Worm (Caenorhabditis elegans): ENCODE results near the gene vps-50.

vps-50 gene

ce11 chrIII:10822494-10823113 lies 46.4 kb upstream of the vps-50 start:
- no peak for TF ChIP-seq nhr-23 (tag; optimal IDR thresholded peaks at IDR 0.05)
- TF ChIP-seq aly-2 (tag; optimal IDR thresholded peaks at IDR 0.05): no peak
- peak; percentile 36 for TF ChIP-seq gmeb-1 (tag; optimal IDR thresholded peaks at IDR 0.05)
- TF ChIP-seq F13H6.1 (tag; optimal IDR thresholded peaks at IDR 0.05): peak; percentile 13
- peak in 1 of 2 experiments; percentile 10 for TF ChIP-seq lsy-2 (tag; optimal IDR thresholded peaks at IDR 0.05)
- TF ChIP-seq fos-1 (tag; optimal IDR thresholded peaks at IDR 0.05): peak; percentile 58
- peak; percentile 36 for TF ChIP-seq crh-2 (tag; optimal IDR thresholded peaks at IDR 0.05)

ce11 chrIII:10824206-10824605 lies 44.8 kb upstream of the vps-50 start:
- TF ChIP-seq C34F6.9 (tag; optimal IDR thresholded peaks at IDR 0.05) (no peak), nhr-6 (tag; optimal IDR thresholded peaks at IDR 0.05) (no peak), Y55F3AM.14 (GFP tag; optimal IDR thresholded peaks at IDR 0.05) (no peak), elt-1 (tag; optimal IDR thresholded peaks at IDR 0.05) (no peak), aly-2 (tag; optimal IDR thresholded peaks at IDR 0.05) (no peak), F13H6.1 (tag; optimal IDR thresholded peaks at IDR 0.05) (peak; percentile 4), lin-13 (GFP tag; optimal IDR thresholded peaks at IDR 0.05) (no peak), snpc-4 (tag; optimal IDR thresholded peaks at IDR 0.05) (no peak), gmeb-1 (tag; optimal IDR thresholded peaks at IDR 0.05) (no peak), nhr-129 (tag; optimal IDR thresholded peaks at IDR 0.05) (peak; percentile 53), egl-27 (tag; optimal IDR thresholded peaks at IDR 0.05) (no peak), ama-1 (optimal IDR thresholded peaks at IDR 0.05) (no peak), blmp-1 (tag; optimal IDR thresholded peaks at IDR 0.05; ENCODE audit: insufficient read depth) (no peak), zag-1 (tag; optimal IDR thresholded peaks at IDR 0.05) (no peak)

- TF ChIP-seq dmd-4 (tag; optimal IDR thresholded peaks at IDR 0.05) (no peak), aly-2 (tag; optimal IDR thresholded peaks at IDR 0.05) (no peak), ama-1 (optimal IDR thresholded peaks at IDR 0.05) (no peak), F13H6.1 (tag; optimal IDR thresholded peaks at IDR 0.05) (no peak), ztf-11 (tag; optimal IDR thresholded peaks at IDR 0.05) (no peak), lin-13 (GFP tag; optimal IDR thresholded peaks at IDR 0.05) (no peak), ZK546.5 (tag; optimal IDR thresholded peaks at IDR 0.05) (no peak), elt-3 (tag; optimal IDR thresholded peaks at IDR 0.05) (no peak), sem-4 (tag; optimal IDR thresholded peaks at IDR 0.05) (no peak), skn-1 (tag; optimal IDR thresholded peaks at IDR 0.05) (no peak), blmp-1 (tag; optimal IDR thresholded peaks at IDR 0.05; ENCODE audit: insufficient read depth) (no peak)
Measured at ce11 chrIII:10825088-10825487, 43.9 kb upstream of the vps-50 start.

ce11 chrIII:10831483-10831882 lies 37.5 kb upstream of the vps-50 start:
- TF ChIP-seq nhr-129 (tag; optimal IDR thresholded peaks at IDR 0.05) (no peak), mab-5 (tag; optimal IDR thresholded peaks at IDR 0.05) (no peak), elt-3 (tag; optimal IDR thresholded peaks at IDR 0.05) (no peak)

- no peak for TF ChIP-seq sem-4 (tag; optimal IDR thresholded peaks at IDR 0.05)
- TF ChIP-seq lin-11 (tag; optimal IDR thresholded peaks at IDR 0.05): no peak
- no peak for TF ChIP-seq R02D3.7 (tag; optimal IDR thresholded peaks at IDR 0.05)
- no peak for TF ChIP-seq nhr-10 (tag; optimal IDR thresholded peaks at IDR 0.05)
- TF ChIP-seq Y55F3AM.14 (GFP tag; optimal IDR thresholded peaks at IDR 0.05): no peak
- TF ChIP-seq C34F6.9 (tag; optimal IDR thresholded peaks at IDR 0.05): no peak
- TF ChIP-seq ztf-11 (tag; optimal IDR thresholded peaks at IDR 0.05): no peak
- TF ChIP-seq elt-3 (tag; optimal IDR thresholded peaks at IDR 0.05): no peak
- no peak for TF ChIP-seq snpc-4 (tag; optimal IDR thresholded peaks at IDR 0.05)
- TF ChIP-seq unc-55 (GFP tag; optimal IDR thresholded peaks at IDR 0.05): no peak
- TF ChIP-seq ZK546.5 (tag; optimal IDR thresholded peaks at IDR 0.05): no peak
Measured at ce11 chrIII:10832636-10833035, 36.4 kb upstream of the vps-50 start, which contains the start of gene sbsp-1. Gene sbsp-1 (plus strand): TSS chrIII:10832936.

ce11 chrIII:10844873-10845272 lies 24.1 kb upstream of the vps-50 start, which contains the start of gene pde-12:
Gene pde-12 (minus strand): TSS chrIII:10845020.
- TF ChIP-seq mab-5 (tag; optimal IDR thresholded peaks at IDR 0.05) (peak; percentile 64), nhr-77 (tag; optimal IDR thresholded peaks at IDR 0.05) (peak; percentile 75), alr-1 (tag; optimal IDR thresholded peaks at IDR 0.05) (no peak), nhr-25 (tag; optimal IDR thresholded peaks at IDR 0.05) (peak; percentile 83), C34F6.9 (tag; optimal IDR thresholded peaks at IDR 0.05) (peak; percentile 90), egl-27 (tag; optimal IDR thresholded peaks at IDR 0.05) (peak; percentile 72), fos-1 (tag; optimal IDR thresholded peaks at IDR 0.05) (peak; percentile 54), snpc-4 (tag; optimal IDR thresholded peaks at IDR 0.05) (peak; percentile 72), peb-1 (tag; optimal IDR thresholded peaks at IDR 0.05) (no peak), sma-9 (GFP tag; optimal IDR thresholded peaks at IDR 0.05) (no peak), sma-9 (tag; optimal IDR thresholded peaks at IDR 0.05) (no peak), nhr-237 (tag; optimal IDR thresholded peaks at IDR 0.05) (peak; percentile 17), ama-1 (optimal IDR thresholded peaks at IDR 0.05) (no peak), skn-1 (tag; optimal IDR thresholded peaks at IDR 0.05) (no peak), zag-1 (tag; optimal IDR thresholded peaks at IDR 0.05) (no peak), lin-13 (GFP tag; optimal IDR thresholded peaks at IDR 0.05) (peak; percentile 86), unc-39 (tag; optimal IDR thresholded peaks at IDR 0.05) (no peak), ZK546.5 (tag; optimal IDR thresholded peaks at IDR 0.05) (peak; percentile 23), nhr-10 (tag; optimal IDR thresholded peaks at IDR 0.05) (peak; percentile 20), nhr-21 (tag; optimal IDR thresholded peaks at IDR 0.05) (peak; percentile 84), unc-62 (GFP tag; optimal IDR thresholded peaks at IDR 0.05) (no peak), ztf-4 (tag; optimal IDR thresholded peaks at IDR 0.05) (peak; percentile 46), ztf-1 (GFP tag; conservative IDR thresholded peaks at IDR 0.05) (no peak), dmd-4 (tag; optimal IDR thresholded peaks at IDR 0.05) (no peak), lin-11 (tag; optimal IDR thresholded peaks at IDR 0.05) (peak; percentile 77)

All from whole organism, L2 larva.